Fruit fly (Drosophila melanogaster): ENCODE measurements around the gene Archease.
A peak's percentile ranks its signal among the peaks of the same experiment; 100 is the strongest.

Archease gene

dm6 chr3R:21660054-21660453 is 2.7 kb downstream of the Archease start:
- TF ChIP-seq Eip78C (GFP tag) (peak; percentile 37), Ets96B (tag; optimal IDR thresholded peaks at IDR 0.05) (no peak), CG10669 (GFP tag; optimal IDR thresholded peaks at IDR 0.05) (no peak), CG3032 (tag; optimal IDR thresholded peaks at IDR 0.05) (no peak), CG31627 (GFP tag; optimal IDR thresholded peaks at IDR 0.05) (no peak), CG32006 (GFP tag; optimal IDR thresholded peaks at IDR 0.05) (no peak), CG34406 (GFP tag; optimal IDR thresholded peaks at IDR 0.05) (no peak)

- TF ChIP-seq Eip78C (GFP tag) (peak; percentile 62), Blimp-1 (GFP tag; optimal IDR thresholded peaks at IDR 0.05) (no peak), svp (GFP tag) (peak; percentile 7)
Measured at dm6 chr3R:21658752-21659468, 3.9 kb downstream of the Archease start.

- TF ChIP-seq CG15336 (GFP tag; IDR thresholded peaks at IDR 0.05) (0 out of 2 replicates have a peak, but pooled peaks have one; percentile 15), esn (GFP tag; optimal IDR thresholded peaks at IDR 0.05) (no peak), svp (GFP tag) (no peak), CG6792 (GFP tag; optimal IDR thresholded peaks at IDR 0.05) (no peak), CG6808 (GFP tag; optimal IDR thresholded peaks at IDR 0.05) (peak; percentile 38), fkh (GFP tag; optimal IDR thresholded peaks at IDR 0.05) (no peak), salr (GFP tag; optimal IDR thresholded peaks at IDR 0.05) (no peak), CG34406 (GFP tag; optimal IDR thresholded peaks at IDR 0.05) (no peak), CG8119 (GFP tag; IDR thresholded peaks at IDR 0.05) (no peak), CG11902 (GFP tag; optimal IDR thresholded peaks at IDR 0.05) (no peak), CG8632 (GFP tag; optimal IDR thresholded peaks at IDR 0.05) (no peak), Ets96B (tag; optimal IDR thresholded peaks at IDR 0.05) (no peak), CG6276 (GFP tag; optimal IDR thresholded peaks at IDR 0.05) (no peak), Sox102F (GFP tag; optimal IDR thresholded peaks at IDR 0.05) (no peak), CG9139 (GFP tag; optimal IDR thresholded peaks at IDR 0.05) (peak; percentile 9), net (GFP tag; optimal IDR thresholded peaks at IDR 0.05) (peak; percentile 8), vri (GFP tag; optimal IDR thresholded peaks at IDR 0.05) (no peak), Hr4 (GFP tag; optimal IDR thresholded peaks at IDR 0.05) (no peak), fd85E (GFP tag; optimal IDR thresholded peaks at IDR 0.05) (no peak), fd59A (GFP tag; optimal IDR thresholded peaks at IDR 0.05) (no peak), Eip75B (GFP tag; optimal IDR thresholded peaks at IDR 0.05) (no peak), dsx (GFP tag; optimal IDR thresholded peaks at IDR 0.05; ENCODE audit: poor library complexity, severe bottlenecking) (peak; percentile 66), CG4318 (GFP tag; optimal IDR thresholded peaks at IDR 0.05) (no peak), achi (GFP tag; optimal IDR thresholded peaks at IDR 0.05) (no peak), CG11294 (GFP tag; IDR thresholded peaks at IDR 0.05) (no peak), CG10669 (GFP tag; optimal IDR thresholded peaks at IDR 0.05) (no peak), CG7368 (GFP tag; optimal IDR thresholded peaks at IDR 0.05) (no peak), CG6163 (GFP tag; IDR thresholded peaks at IDR 0.05) (peak; percentile 47; the same call in 1 of the 3 replicates), topi (GFP tag; optimal IDR thresholded peaks at IDR 0.05) (no peak), dac (GFP tag; optimal IDR thresholded peaks at IDR 0.05) (no peak), CG31627 (GFP tag; optimal IDR thresholded peaks at IDR 0.05) (no peak), lz (GFP tag; optimal IDR thresholded peaks at IDR 0.05) (no peak), Sox14 (GFP tag; optimal IDR thresholded peaks at IDR 0.05) (no peak), CG32006 (GFP tag; optimal IDR thresholded peaks at IDR 0.05) (no peak), cyc (GFP tag; optimal IDR thresholded peaks at IDR 0.05) (no peak), acj6 (GFP tag; optimal IDR thresholded peaks at IDR 0.05) (no peak), Hr38 (GFP tag; optimal IDR thresholded peaks at IDR 0.05) (no peak), ss (GFP tag; optimal IDR thresholded peaks at IDR 0.05) (peak; percentile 9 to 31), Sox15 (GFP tag; optimal IDR thresholded peaks at IDR 0.05) (no peak), Lpt (GFP tag; optimal IDR thresholded peaks at IDR 0.05) (peak; percentile 34), CG6854 (GFP tag; optimal IDR thresholded peaks at IDR 0.05) (peak; percentile 32), CG3032 (tag; optimal IDR thresholded peaks at IDR 0.05) (no peak), Smox (GFP tag; optimal IDR thresholded peaks at IDR 0.05) (no peak), eg (GFP tag; IDR thresholded peaks at IDR 0.05) (peak; percentile 22; the same call in 1 of the 3 replicates)
Measured at dm6 chr3R:21658281-21658680, 4.5 kb downstream of the Archease start.
